Fruit fly (Drosophila melanogaster) whole organism, pupa: ENCODE results near the gene CG31740.

Experiments
- CG10348 ChIP-seq: fragments of 200-800 bp; sonication (Bioruptor generic); IDR thresholded peaks from 2 replicates; pipeline ENCODE4 v1.3.6; 2022; ENCODE audit warnings: missing biosample characterization, missing genetic modification characterization
- CG12605 ChIP-seq: fragments of 200-800 bp; sonication (Bioruptor generic); IDR thresholded peaks from 2 replicates; pipeline ENCODE4 v1.3.6; 2022; ENCODE audit warnings: missing biosample characterization, missing genetic modification characterization
- CG13204 ChIP-seq: fragments of 200-800 bp; sonication (Bioruptor generic); optimal IDR thresholded peaks from 2 replicates; lab custom pipeline; 2018; ENCODE audit warnings: missing biosample characterization, mild to moderate bottlenecking, missing genetic modification characterization, moderate library complexity
- CG14655 ChIP-seq: fragments of 200-800 bp; sonication (Bioruptor generic); optimal IDR thresholded peaks from 3 replicates; lab custom pipeline; 2017; ENCODE audit warnings: mild to moderate bottlenecking, missing biosample characterization, missing genetic modification reagents, missing genetic modification characterization
- CG15710 ChIP-seq: fragments of 200-800 bp; sonication (Bioruptor generic); optimal IDR thresholded peaks from 2 replicates; lab custom pipeline; 2018; ENCODE audit warnings: missing biosample characterization, mild to moderate bottlenecking, missing genetic modification characterization, moderate library complexity
- CG17806 ChIP-seq: fragments of 200-800 bp; sonication (Bioruptor generic); optimal IDR thresholded peaks from 2 replicates; lab custom pipeline; 2018; ENCODE audit warnings: missing biosample characterization, mild to moderate bottlenecking, missing genetic modification characterization, moderate library complexity
- CG32121 ChIP-seq: fragments of 200-800 bp; sonication (Bioruptor generic); IDR thresholded peaks from 2 replicates; pipeline ENCODE4 v1.3.6; 2022; ENCODE audit warnings: missing biosample characterization, missing genetic modification characterization
- CG34367 ChIP-seq: fragments of 200-800 bp; sonication (Bioruptor generic); optimal IDR thresholded peaks from 2 replicates; lab custom pipeline; 2018; ENCODE audit warnings: missing biosample characterization, mild to moderate bottlenecking, missing genetic modification characterization
- CG4496 ChIP-seq: fragments of 200-800 bp; sonication (Bioruptor generic); IDR thresholded peaks from 3 replicates; pipeline ENCODE4 v1.3.6; 2022; ENCODE audit warnings: missing biosample characterization, missing genetic modification characterization
- CG8159 ChIP-seq: fragments of 200-800 bp; sonication (Bioruptor generic); optimal IDR thresholded peaks from 3 replicates; lab custom pipeline; 2018; ENCODE audit warnings: missing biosample characterization, mild to moderate bottlenecking, missing genetic modification characterization, moderate library complexity
- CG8301 ChIP-seq: fragments of 200-800 bp; sonication (Bioruptor generic); optimal IDR thresholded peaks from 2 replicates; lab custom pipeline; 2018; ENCODE audit warnings: missing biosample characterization, mild to moderate bottlenecking, missing genetic modification characterization
- CG9948 ChIP-seq: fragments of 200-800 bp; sonication (Bioruptor generic); optimal IDR thresholded peaks from 2 replicates; lab custom pipeline; 2018; ENCODE audit warnings: missing biosample characterization, mild to moderate bottlenecking, missing genetic modification characterization, moderate library complexity
- D1 ChIP-seq: fragments of 200-800 bp; sonication (Bioruptor generic); optimal IDR thresholded peaks from 2 replicates; lab custom pipeline; 2018; ENCODE audit warnings: missing biosample characterization, mild to moderate bottlenecking, missing genetic modification characterization, moderate library complexity
- EcR ChIP-seq: fragments of 200-800 bp; sonication (Bioruptor generic); optimal IDR thresholded peaks from 3 replicates; lab custom pipeline; 2019; ENCODE audit warnings: missing biosample characterization, missing genetic modification characterization, mild to moderate bottlenecking, moderate library complexity, missing genetic modification reagents
- Ets98B ChIP-seq: fragments of 200-800 bp; sonication (Bioruptor generic); IDR thresholded peaks from 2 replicates; pipeline ENCODE4 v1.3.6; 2022; ENCODE audit warnings: missing biosample characterization, missing genetic modification characterization
- Pif1A ChIP-seq: fragments of 200-800 bp; sonication (Bioruptor generic); optimal IDR thresholded peaks from 3 replicates; lab custom pipeline; 2016; ENCODE audit warnings: missing biosample characterization, missing genetic modification characterization
- Pif1B ChIP-seq: fragments of 200-800 bp; sonication (Bioruptor generic); optimal IDR thresholded peaks from 3 replicates; lab custom pipeline; 2016; ENCODE audit warnings: missing biosample characterization, missing genetic modification characterization
- Snoo ChIP-seq: fragments of 200-800 bp; sonication (Bioruptor generic); optimal IDR thresholded peaks from 3 replicates; lab custom pipeline; 2017; ENCODE audit warnings: missing biosample characterization, mild to moderate bottlenecking, missing genetic modification characterization, inconsistent platforms
- fd96Ca ChIP-seq: fragments of 200-800 bp; sonication (Bioruptor generic); IDR thresholded peaks from 3 replicates; pipeline ENCODE4 v1.3.6; 2022; ENCODE audit warnings: missing biosample characterization, missing genetic modification characterization
- gl ChIP-seq: fragments of 200-800 bp; sonication (Bioruptor generic); optimal IDR thresholded peaks from 2 replicates; lab custom pipeline; 2018; ENCODE audit warnings: missing biosample characterization, mild to moderate bottlenecking, missing genetic modification characterization
- rn ChIP-seq: fragments of 200-800 bp; sonication (Bioruptor generic); IDR thresholded peaks from 2 replicates; pipeline ENCODE4 v1.3.6; 2022; ENCODE audit warnings: missing biosample characterization, missing genetic modification characterization

The CG31740 gene

DNA sequence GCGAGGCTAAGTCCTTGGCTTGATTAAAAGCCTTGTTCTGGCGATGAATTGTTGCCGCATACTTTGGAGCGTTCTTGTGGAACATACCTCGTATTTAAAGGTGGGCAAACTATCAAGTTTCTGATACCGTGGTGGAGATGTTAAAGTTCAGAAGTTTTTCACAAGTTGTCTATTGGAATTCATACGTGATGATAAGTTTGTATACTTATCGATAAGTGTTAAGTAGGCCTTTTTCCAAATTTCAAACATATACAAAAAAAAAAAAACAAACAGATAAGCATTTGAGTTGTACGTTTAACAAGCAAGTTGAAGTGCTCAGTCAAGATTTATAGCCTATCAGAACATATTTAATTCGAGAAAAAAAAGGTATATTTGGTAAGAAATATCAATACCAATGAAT is 22.7 kb upstream of the CG31740 start, which contains the start of gene CG5681:
Gene CG5681 (plus strand): TSS at position 301 of the 400 bp plus-strand sequence.
- TF ChIP-seq CG4496 (GFP tag; lab: Robert Waterston, UW): no peak
- no peak for TF ChIP-seq CG34367 (tag; lab: Kevin White, UChicago)
- no peak for TF ChIP-seq EcR (GFP tag; lab: Kevin White, UChicago)
- no peak for TF ChIP-seq Pif1A
- TF ChIP-seq D1 (tag; lab: Kevin White, UChicago): no peak
- no peak for TF ChIP-seq Ets98B
- TF ChIP-seq CG9948: no peak
- no peak for TF ChIP-seq CG17806 (tag; lab: Kevin White, UChicago)
- TF ChIP-seq fd96Ca (GFP tag; lab: Robert Waterston, UW): no peak
- no peak for TF ChIP-seq CG15710 (tag; lab: Kevin White, UChicago)
- no peak for TF ChIP-seq Pif1B
- no peak for TF ChIP-seq CG13204 (GFP tag; lab: Kevin White, UChicago)
- TF ChIP-seq CG8159: no peak
- TF ChIP-seq rn (GFP tag; lab: Robert Waterston, UW): no peak
- TF ChIP-seq gl (tag; lab: Kevin White, UChicago): no peak
- no peak for TF ChIP-seq CG32121 (GFP tag; lab: Robert Waterston, UW)

DNA sequence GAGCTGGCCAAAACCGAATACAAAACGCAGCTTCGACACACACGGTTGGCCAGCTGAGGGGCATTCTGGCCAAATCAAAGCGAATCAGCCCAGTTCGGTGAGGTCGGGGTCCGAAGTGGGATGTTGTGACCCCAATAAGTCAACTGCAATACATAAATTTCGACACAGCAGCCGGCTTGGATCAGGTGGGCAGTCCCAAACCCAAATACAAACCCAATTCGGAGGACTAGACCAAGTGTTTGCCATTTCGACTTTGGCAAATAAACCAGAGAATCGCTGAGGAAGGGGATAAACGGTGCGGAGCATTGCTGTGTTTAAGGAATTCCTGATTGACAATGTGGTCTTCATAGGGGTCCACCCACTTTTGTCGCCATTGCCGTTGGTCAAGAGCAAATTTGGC is 19.8 kb upstream of the CG31740 start:
- TF ChIP-seq CG13204 (GFP tag; lab: Kevin White, UChicago) (no peak), CG9948 (no peak), CG17806 (tag; lab: Kevin White, UChicago) (no peak), CG15710 (tag; lab: Kevin White, UChicago) (no peak), Snoo (tag; lab: Kevin White, UChicago) (no peak), CG8159 (no peak), Pif1B (no peak), Ets98B (no peak), CG12605 (GFP tag; lab: Robert Waterston, UW) (no peak), CG10348 (GFP tag; lab: Robert Waterston, UW) (no peak), rn (GFP tag; lab: Robert Waterston, UW) (no peak), D1 (tag; lab: Kevin White, UChicago) (no peak), gl (tag; lab: Kevin White, UChicago) (no peak), CG4496 (GFP tag; lab: Robert Waterston, UW) (no peak), CG8301 (tag; lab: Kevin White, UChicago) (no peak), Pif1A (no peak), fd96Ca (GFP tag; lab: Robert Waterston, UW) (no peak), CG14655 (GFP tag; lab: Kevin White, UChicago) (no peak), EcR (GFP tag; lab: Kevin White, UChicago) (no peak), CG32121 (GFP tag; lab: Robert Waterston, UW) (no peak)

DNA sequence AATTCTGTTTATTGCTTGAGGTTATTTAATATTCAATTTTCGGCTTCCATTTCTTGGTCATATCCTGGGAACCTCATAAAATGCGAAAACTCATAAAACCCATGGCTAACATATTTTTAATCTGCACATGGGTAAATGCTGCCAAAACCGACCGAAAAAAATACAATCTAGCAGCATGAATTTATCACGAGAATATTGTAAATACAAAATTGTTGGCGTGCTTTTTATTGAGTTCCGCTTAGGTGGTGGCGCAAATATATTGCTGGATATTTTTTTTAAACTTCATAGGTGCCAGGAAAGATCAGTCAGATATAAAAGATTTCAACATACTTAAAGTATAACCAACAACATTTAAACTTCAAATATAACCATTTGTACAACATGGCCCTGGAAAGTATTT is 18.6 kb upstream of the CG31740 start, which contains the start of gene Prosbeta5R2:
Gene Prosbeta5R2 (plus strand): TSS at position 301 of the 400 bp plus-strand sequence.
- no peak for TF ChIP-seq CG13204 (GFP tag; lab: Kevin White, UChicago)
- no peak for TF ChIP-seq CG14655 (GFP tag; lab: Kevin White, UChicago)
- no peak for TF ChIP-seq CG34367 (tag; lab: Kevin White, UChicago)
- no peak for TF ChIP-seq CG12605 (GFP tag; lab: Robert Waterston, UW)
- no peak for TF ChIP-seq Pif1B
- TF ChIP-seq Snoo (tag; lab: Kevin White, UChicago): no peak
- no peak for TF ChIP-seq EcR (GFP tag; lab: Kevin White, UChicago)
- TF ChIP-seq D1 (tag; lab: Kevin White, UChicago): no peak
- TF ChIP-seq CG9948: no peak
- no peak for TF ChIP-seq CG15710 (tag; lab: Kevin White, UChicago)
- no peak for TF ChIP-seq CG10348 (GFP tag; lab: Robert Waterston, UW)
- TF ChIP-seq CG17806 (tag; lab: Kevin White, UChicago): no peak
- no peak for TF ChIP-seq Ets98B
- TF ChIP-seq Pif1A: no peak
- TF ChIP-seq CG4496 (GFP tag; lab: Robert Waterston, UW): no peak
- TF ChIP-seq CG8159: no peak
- TF ChIP-seq, all 21 proteins: peak for 0

DNA sequence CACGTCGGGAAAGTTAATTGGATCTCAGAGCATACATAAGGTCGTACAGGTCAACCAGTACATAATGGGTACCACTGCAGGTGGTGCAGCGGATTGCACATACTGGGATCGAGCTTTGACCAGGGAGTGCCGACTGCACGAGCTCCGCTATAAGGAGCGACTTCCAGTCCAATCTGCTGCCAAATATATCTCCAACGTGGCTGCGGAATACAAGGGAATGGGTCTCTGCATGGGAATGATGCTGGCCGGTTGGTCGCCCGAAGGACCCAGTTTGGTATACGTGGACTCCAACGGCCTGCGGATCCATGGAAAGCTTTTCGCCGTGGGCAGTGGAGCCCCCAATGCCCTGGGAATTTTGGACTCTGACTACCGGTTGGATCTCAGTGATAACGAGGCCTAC is 18.0 kb upstream of the CG31740 start:
- TF ChIP-seq D1 (tag; lab: Kevin White, UChicago) (no peak), CG14655 (GFP tag; lab: Kevin White, UChicago) (no peak), CG9948 (no peak), CG32121 (GFP tag; lab: Robert Waterston, UW) (no peak), rn (GFP tag; lab: Robert Waterston, UW) (no peak), CG10348 (GFP tag; lab: Robert Waterston, UW) (no peak), CG17806 (tag; lab: Kevin White, UChicago) (no peak), CG34367 (tag; lab: Kevin White, UChicago) (no peak), Ets98B (no peak), EcR (GFP tag; lab: Kevin White, UChicago) (no peak), CG15710 (tag; lab: Kevin White, UChicago) (no peak), CG4496 (GFP tag; lab: Robert Waterston, UW) (no peak), gl (tag; lab: Kevin White, UChicago) (no peak), CG8301 (tag; lab: Kevin White, UChicago) (no peak), CG13204 (GFP tag; lab: Kevin White, UChicago) (no peak), fd96Ca (GFP tag; lab: Robert Waterston, UW) (no peak)

DNA sequence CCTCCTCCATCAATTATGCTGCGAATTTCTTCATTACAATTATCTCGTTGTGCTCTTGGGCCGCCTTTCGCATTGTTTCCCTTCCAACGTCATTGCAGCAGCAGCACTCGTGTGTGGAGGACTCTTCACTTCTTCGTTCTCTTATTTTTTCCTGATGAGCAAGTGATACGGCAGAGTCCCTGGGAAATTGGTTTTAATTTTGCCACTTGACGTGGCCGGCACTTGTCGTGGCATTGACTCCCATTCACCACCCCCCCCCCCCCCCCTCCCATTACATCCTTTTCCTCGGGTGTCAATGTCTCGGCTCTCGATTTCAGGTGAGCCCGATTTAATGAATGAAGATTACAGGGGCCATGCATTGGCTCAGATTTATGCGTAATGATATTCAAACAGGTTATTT is 6.6 kb upstream of the CG31740 start:
- no peak for TF ChIP-seq Pif1B
- peak; percentile 69 for TF ChIP-seq EcR (GFP tag; lab: Kevin White, UChicago)
